Fruit fly (Drosophila melanogaster) whole organism, embryonic: ENCODE results near the gene Nmt.

Experiments used
- Ada2b ChIP-seq: fragments of 200-800 bp; sonication (Bioruptor generic); IDR thresholded peaks from 2 replicates; pipeline ENCODE4 v1.3.6; 2022; ENCODE audit warnings: missing biosample characterization, missing genetic modification characterization
- B-H2 ChIP-seq: fragments of 200-800 bp; sonication (Bioruptor generic); optimal IDR thresholded peaks from 2 replicates; lab custom pipeline; 2018; ENCODE audit warnings: missing biosample characterization, mild to moderate bottlenecking, missing genetic modification characterization
- CG11085 ChIP-seq: fragments of 200-800 bp; sonication (Bioruptor generic); IDR thresholded peaks from 2 replicates; pipeline ENCODE4 v1.3.6; 2022; ENCODE audit warnings: missing biosample characterization, missing genetic modification characterization
- CG12104 ChIP-seq: fragments of 200-800 bp; sonication (Bioruptor generic); optimal IDR thresholded peaks from 3 replicates; lab custom pipeline; 2016; ENCODE audit warnings: missing biosample characterization, missing genetic modification characterization
- CG12659 ChIP-seq: fragments of 200-800 bp; sonication (Bioruptor generic); optimal IDR thresholded peaks from 3 replicates; lab custom pipeline; 2017; ENCODE audit warnings: mild to moderate bottlenecking, missing biosample characterization, missing genetic modification reagents, missing genetic modification characterization
- CG14441 ChIP-seq: fragments of 200-800 bp; sonication (Bioruptor generic); IDR thresholded peaks from 2 replicates; pipeline ENCODE4 v1.3.6; 2022; ENCODE audit warnings: missing biosample characterization, missing genetic modification characterization
- CG18599 ChIP-seq: fragments of 200-800 bp; sonication (Bioruptor generic); optimal IDR thresholded peaks from 3 replicates; lab custom pipeline; 2017; ENCODE audit warnings: missing biosample characterization, missing genetic modification characterization, mild to moderate bottlenecking, moderate library complexity, missing genetic modification reagents
- CG18764 ChIP-seq: fragments of 200-800 bp; sonication (Bioruptor generic); optimal IDR thresholded peaks from 3 replicates; lab custom pipeline; 2016; ENCODE audit warnings: missing biosample characterization, missing genetic modification characterization
- CG2129 ChIP-seq: fragments of 200-800 bp; sonication (Bioruptor generic); IDR thresholded peaks from 2 replicates; pipeline ENCODE4 v1.3.6; 2022; ENCODE audit warnings: missing biosample characterization, missing genetic modification characterization; ENCODE audit not compliant: partially characterized antibody
- CG33213 ChIP-seq: fragments of 200-800 bp; sonication (Bioruptor generic); optimal IDR thresholded peaks from 3 replicates; lab custom pipeline; 2016; ENCODE audit warnings: missing biosample characterization, missing genetic modification characterization
- CG4820 ChIP-seq: fragments of 200-800 bp; sonication (Bioruptor generic); optimal IDR thresholded peaks from 3 replicates; lab custom pipeline; 2016; ENCODE audit warnings: missing biosample characterization, missing genetic modification characterization
- CG6254 ChIP-seq: fragments of 200-800 bp; sonication (Bioruptor generic); optimal IDR thresholded peaks from 3 replicates; lab custom pipeline; 2017; ENCODE audit warnings: mild to moderate bottlenecking, missing biosample characterization, missing genetic modification reagents, missing genetic modification characterization
- CG6272 ChIP-seq: fragments of 200-800 bp; sonication (Bioruptor generic); IDR thresholded peaks from 2 replicates; pipeline ENCODE4 v1.3.6; 2022; ENCODE audit warnings: missing biosample characterization, missing genetic modification characterization
- CG7357 ChIP-seq: fragments of 200-800 bp; sonication (Bioruptor generic); IDR thresholded peaks from 3 replicates; pipeline ENCODE4 v1.3.6; 2022; ENCODE audit warnings: missing biosample characterization, missing genetic modification characterization
- CG7745 ChIP-seq: fragments of 200-800 bp; sonication (Bioruptor generic); optimal IDR thresholded peaks from 2 replicates; lab custom pipeline; 2018; ENCODE audit warnings: missing biosample characterization, mild to moderate bottlenecking, missing genetic modification characterization, moderate library complexity
- CG8924 ChIP-seq: fragments of 200-800 bp; optimal IDR thresholded peaks from 3 replicates; lab custom pipeline; 2019; ENCODE audit warnings: missing biosample characterization, mild to moderate bottlenecking, missing genetic modification characterization, moderate library complexity
- CG8944 ChIP-seq: fragments of 200-800 bp; sonication (Bioruptor generic); optimal IDR thresholded peaks from 3 replicates; lab custom pipeline; 2016; ENCODE audit warnings: missing biosample characterization, missing genetic modification characterization
- Dad ChIP-seq: fragments of 200-800 bp; sonication (Bioruptor generic); optimal IDR thresholded peaks from 3 replicates; lab custom pipeline; 2016; ENCODE audit warnings: missing biosample characterization, missing genetic modification characterization
- Dref ChIP-seq: fragments of 200-800 bp; sonication (Bioruptor generic); IDR thresholded peaks from 2 replicates; pipeline ENCODE4 v1.3.6; 2022; ENCODE audit warnings: missing biosample characterization, missing genetic modification characterization
- Ets65A ChIP-seq: fragments of 200-800 bp; sonication (Bioruptor generic); peaks from one replicate; lab custom pipeline; 2016; ENCODE audit warnings: missing biosample characterization, missing genetic modification characterization
- HLH3B ChIP-seq: fragments of 200-800 bp; sonication (Bioruptor generic); IDR thresholded peaks from 2 replicates; pipeline ENCODE4 v1.3.6; 2022; ENCODE audit warnings: missing biosample characterization, missing genetic modification characterization
- Med ChIP-seq: fragments of 200-800 bp; sonication (Bioruptor generic); peaks from one replicate; lab custom pipeline; 2016; ENCODE audit warnings: missing biosample characterization, missing genetic modification characterization, mild to moderate bottlenecking, inconsistent platforms, moderate library complexity
- NFAT ChIP-seq: fragments of 200-800 bp; sonication (Bioruptor generic); IDR thresholded peaks from 2 replicates; pipeline ENCODE4 v1.3.6; 2022; ENCODE audit warnings: missing biosample characterization, missing genetic modification characterization
- bbx ChIP-seq: fragments of 200-800 bp; sonication (Bioruptor generic); IDR thresholded peaks from 2 replicates; pipeline ENCODE4 v1.3.6; 2022; ENCODE audit warnings: missing biosample characterization, missing genetic modification characterization; ENCODE audit not compliant: partially characterized antibody
- br ChIP-seq: fragments of >200 bp; optimal IDR thresholded peaks from 2 replicates; lab custom pipeline; 2017
- btn ChIP-seq: fragments of 200-800 bp; sonication (Bioruptor generic); optimal IDR thresholded peaks from 2 replicates; lab custom pipeline; 2016; ENCODE audit warnings: missing biosample characterization, missing genetic modification characterization
- crp ChIP-seq, 2 experiments: fragments of 200-800 bp; sonication (Bioruptor generic); optimal IDR thresholded peaks; 2 replicates in 1 of 2; 3 replicates in 1 of 2; lab custom pipeline; 2017; ENCODE audit warnings: missing biosample characterization in 2 of 2, missing genetic modification characterization in 2 of 2, mild to moderate bottlenecking in 1 of 2, moderate library complexity in 1 of 2
- dati ChIP-seq: fragments of 200-800 bp; sonication (Bioruptor generic); IDR thresholded peaks from 2 replicates; pipeline ENCODE4 v1.3.6; 2022; ENCODE audit warnings: missing biosample characterization, missing genetic modification characterization
- dm ChIP-seq: fragments of 200-800 bp; sonication (Bioruptor generic); optimal IDR thresholded peaks from 3 replicates; lab custom pipeline; 2016; ENCODE audit warnings: missing biosample characterization, missing genetic modification characterization
- dmrt11E ChIP-seq: fragments of 200-800 bp; sonication (Bioruptor generic); optimal IDR thresholded peaks from 3 replicates; lab custom pipeline; 2018; ENCODE audit warnings: missing biosample characterization, mild to moderate bottlenecking, missing genetic modification characterization, moderate library complexity
- fd64A ChIP-seq: fragments of 200-800 bp; sonication (Bioruptor generic); optimal IDR thresholded peaks from 3 replicates; lab custom pipeline; 2018; ENCODE audit warnings: missing biosample characterization, mild to moderate bottlenecking, missing genetic modification characterization
- fu2 ChIP-seq: fragments of 200-800 bp; sonication (Bioruptor generic); optimal IDR thresholded peaks from 2 replicates; lab custom pipeline; 2016; ENCODE audit warnings: missing biosample characterization, missing genetic modification characterization
- jigr1 ChIP-seq: fragments of 200-800 bp; sonication (Bioruptor generic); IDR thresholded peaks from 3 replicates; pipeline ENCODE4 v1.3.6; 2022; ENCODE audit warnings: missing biosample characterization, missing genetic modification characterization
- lmd ChIP-seq: fragments of 200-800 bp; sonication (Bioruptor generic); IDR thresholded peaks from 2 replicates; pipeline ENCODE4 v1.3.6; 2022; ENCODE audit warnings: missing biosample characterization, missing genetic modification characterization
- luna ChIP-seq: fragments of 200-800 bp; sonication (Bioruptor generic); optimal IDR thresholded peaks from 2 replicates; lab custom pipeline; 2016; ENCODE audit warnings: missing biosample characterization, missing genetic modification characterization
- nau ChIP-seq: fragments of 200-800 bp; sonication (Bioruptor generic); optimal IDR thresholded peaks from 3 replicates; lab custom pipeline; 2017; ENCODE audit warnings: missing biosample characterization, mild to moderate bottlenecking, missing genetic modification characterization, missing genetic modification reagents
- pfk ChIP-seq: fragments of 200-800 bp; sonication (Bioruptor generic); optimal IDR thresholded peaks from 2 replicates; lab custom pipeline; 2018; ENCODE audit warnings: missing biosample characterization, mild to moderate bottlenecking, missing genetic modification characterization, moderate library complexity
- row ChIP-seq: fragments of 200-800 bp; sonication (Bioruptor generic); IDR thresholded peaks from 3 replicates; pipeline ENCODE4 v1.3.6; 2022; ENCODE audit warnings: missing biosample characterization, missing genetic modification characterization
- scrt ChIP-seq: fragments of 200-800 bp; sonication (Bioruptor generic); optimal IDR thresholded peaks from 2 replicates; lab custom pipeline; 2018; ENCODE audit warnings: missing biosample characterization, mild to moderate bottlenecking, missing genetic modification characterization, moderate library complexity
- so ChIP-seq: fragments of 200-800 bp; sonication (Bioruptor generic); IDR thresholded peaks from 3 replicates; pipeline ENCODE4 v1.3.6; 2022; ENCODE audit warnings: missing biosample characterization, missing genetic modification characterization
- stc ChIP-seq: fragments of 200-800 bp; sonication (Bioruptor generic); IDR thresholded peaks from 2 replicates; pipeline ENCODE4 v1.3.6; 2022; ENCODE audit warnings: missing biosample characterization, missing genetic modification characterization
- stwl ChIP-seq: fragments of 200-800 bp; sonication (Bioruptor generic); optimal IDR thresholded peaks from 3 replicates; lab custom pipeline; 2018; ENCODE audit warnings: missing biosample characterization, mild to moderate bottlenecking, missing genetic modification characterization, moderate library complexity
- vfl ChIP-seq: fragments of 200-800 bp; sonication (Bioruptor generic); optimal IDR thresholded peaks from 2 replicates; lab custom pipeline; 2016; ENCODE audit warnings: missing biosample characterization, missing genetic modification characterization

Nmt gene

DNA sequence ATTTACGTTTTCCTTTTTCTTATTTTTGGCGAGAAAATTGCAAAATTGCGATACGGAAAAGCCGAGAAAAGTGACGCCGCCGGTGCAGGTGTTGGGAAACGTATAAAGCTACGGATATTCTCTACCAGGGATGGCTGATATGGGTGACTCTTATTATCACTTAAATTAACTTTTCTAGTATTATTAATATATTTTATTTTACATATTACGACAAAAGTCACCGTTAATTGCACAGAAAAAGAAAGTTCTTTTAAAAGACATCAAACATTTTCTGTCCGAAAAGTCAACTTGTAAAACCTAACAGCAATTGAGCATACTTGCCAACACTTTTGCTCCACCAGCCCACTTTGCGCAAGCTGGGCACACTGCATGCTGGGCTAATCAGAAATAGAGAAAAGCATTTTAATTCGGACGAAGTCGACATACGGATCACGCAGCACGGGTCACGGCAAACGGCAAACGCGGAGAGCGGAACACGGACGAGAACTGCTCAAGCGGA lies 50.5 kb downstream of the Nmt start, which contains the start of the genes Cds and Uba2 (continued):
- TF ChIP-seq stc (GFP tag; lab: Robert Waterston, UW) (peak; percentile 87), fu2 (peak; percentile 71), Dref (GFP tag; lab: Robert Waterston, UW) (peak; percentile 43; the same call in 1 of the 2 replicates), CG2129 (GFP tag; lab: Robert Waterston, UW) (no peak), HLH3B (GFP tag; lab: Robert Waterston, UW) (peak; percentile 86), CG12659 (GFP tag; lab: Kevin White, UChicago) (peak; percentile 97), CG8924 (tag; lab: Kevin White, UChicago) (peak; percentile 92), CG33213 (GFP tag; lab: Kevin White, UChicago) (peak; percentile 68), row (GFP tag; lab: Robert Waterston, UW) (peak; percentile 97), dmrt11E (tag; lab: Kevin White, UChicago) (peak; percentile 84), Med (peak; percentile 97), Ets65A (GFP tag; lab: Kevin White, UChicago) (peak; percentile 97), pfk (peak; percentile 65), CG12104 (peak; percentile 91), luna (GFP tag; lab: Kevin White, UChicago) (peak; percentile 63), btn (peak; percentile 11), CG18599 (GFP tag; lab: Kevin White, UChicago) (peak; percentile 96), CG7357 (peak; percentile 76), CG14441 (GFP tag; lab: Robert Waterston, UW) (peak; percentile 91), CG11085 (GFP tag; lab: Robert Waterston, UW) (peak; percentile 87), vfl (GFP tag; lab: Kevin White, UChicago) (peak; percentile 85), crp (GFP tag; optimal IDR thresholded peaks at IDR 0.05; lab: Kevin White, UChicago) (peak in 1 of 2 experiments; percentile 63), fd64A (GFP tag; lab: Kevin White, UChicago) (peak; percentile 49), CG18764 (GFP tag; lab: Kevin White, UChicago) (peak; percentile 91), scrt (GFP tag; lab: Kevin White, UChicago) (peak; percentile 82), CG4820 (GFP tag; lab: Kevin White, UChicago) (peak; percentile 88), lmd (peak; percentile 91), so (peak; percentile 79; the same call in 2 of the 3 replicates), stwl (tag; lab: Kevin White, UChicago) (peak; percentile 91), jigr1 (GFP tag; lab: Robert Waterston, UW) (peak; percentile 84), bbx (GFP tag; lab: Robert Waterston, UW) (peak; percentile 57; the same call in 1 of the 2 replicates), nau (GFP tag; lab: Kevin White, UChicago) (no peak), br (no peak), dm (GFP tag; lab: Kevin White, UChicago) (peak; percentile 48), CG7745 (tag; lab: Kevin White, UChicago) (no peak), Ada2b (peak; percentile 92), dati (GFP tag; lab: Robert Waterston, UW) (peak; percentile 59), CG8944 (peak; percentile 69), Dad (GFP tag; lab: Kevin White, UChicago) (peak; percentile 57), B-H2 (GFP tag; lab: Kevin White, UChicago) (peak; percentile 95), NFAT (GFP tag; lab: Robert Waterston, UW) (peak; percentile 88), CG6254 (GFP tag; lab: Kevin White, UChicago) (peak; percentile 80), CG6272 (GFP tag; lab: Robert Waterston, UW) (peak; percentile 92)
